Worm (Caenorhabditis elegans) whole organism, midembryonic: Measurements from ENCODE around the gene cpg-7.

Source experiments
- T22C8.4 ChIP-seq: fragments of 200-800 bp; sonication (Bioruptor generic); IDR thresholded peaks from 2 replicates; pipeline ENCODE4 v1.3.6; 2022; ENCODE audit warnings: missing genetic modification characterization, missing compliant biosample characterization
- ztf-29 ChIP-seq: fragments of 200-800 bp; sonication (Bioruptor generic); IDR thresholded peaks from 2 replicates; pipeline ENCODE4 v1.3.6; 2022; ENCODE audit warnings: missing genetic modification reagents, missing genetic modification characterization, missing compliant biosample characterization

DNA sequence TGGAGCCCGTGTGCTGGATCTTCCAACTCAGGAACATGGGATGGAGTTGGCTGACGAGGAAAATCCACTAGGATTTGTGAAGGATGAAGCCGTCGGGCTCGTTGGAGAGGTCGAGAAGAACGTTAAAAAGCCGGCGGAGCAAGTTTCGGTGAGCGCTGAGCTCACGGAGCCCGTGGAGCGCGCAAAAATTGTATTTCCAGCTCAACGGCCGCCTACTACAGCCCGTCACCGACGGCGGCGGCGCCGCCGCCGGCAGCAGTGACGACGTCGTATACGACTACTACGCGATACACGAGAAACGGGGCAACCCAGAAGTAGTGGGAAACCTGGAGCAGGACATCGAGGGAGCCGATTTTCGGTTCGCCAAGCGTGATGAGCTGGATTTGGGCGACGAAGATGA, 48.1 kb downstream of the cpg-7 start:
- TF ChIP-seq ztf-29 (GFP tag; lab: Robert Waterston, UW) (no peak), T22C8.4 (GFP tag; lab: Robert Waterston, UW) (no peak)
